Worm (Caenorhabditis elegans) whole organism, L4 larva: ENCODE results near the gene cln-3.3.

Experiments used
- F49E8.2 ChIP-seq: sonication (generic microtip); optimal IDR thresholded peaks from 2 replicates; lab custom pipeline; 2016; ENCODE audit warnings: missing compliant biosample characterization, mild to moderate bottlenecking, missing genetic modification characterization, borderline replicate concordance
- T26A8.4 ChIP-seq: fragments of 200-800 bp; sonication (Bioruptor generic); IDR thresholded peaks from 2 replicates; pipeline ENCODE4 v1.3.6; 2022; ENCODE audit warnings: missing genetic modification characterization, missing compliant biosample characterization
- aha-1 ChIP-seq: fragments of 150-350 bp; peaks from one replicate; lab custom pipeline; 2014; ENCODE audit warnings: missing biosample characterization, missing genetic modification characterization
- ceh-20 ChIP-seq: fragments of 200-800 bp; sonication (Bioruptor generic); IDR thresholded peaks from 2 replicates; pipeline ENCODE4 v1.3.6; 2022; ENCODE audit warnings: missing genetic modification reagents, missing genetic modification characterization, missing compliant biosample characterization
- ceh-62 ChIP-seq: sonication (generic microtip); optimal IDR thresholded peaks from 2 replicates; lab custom pipeline; 2017; ENCODE audit warnings: missing biosample characterization, missing genetic modification characterization
- ceh-82 ChIP-seq: sonication (generic microtip); optimal IDR thresholded peaks from 2 replicates; lab custom pipeline; 2017; ENCODE audit warnings: missing biosample characterization, missing genetic modification characterization
- ces-1 ChIP-seq: fragments of 150-350 bp; sonication (generic microtip); optimal IDR thresholded peaks from 4 replicates; lab custom pipeline; 2014; ENCODE audit warnings: missing biosample characterization, missing genetic modification reagents, missing genetic modification characterization
- cey-2 ChIP-seq: sonication (generic microtip); optimal IDR thresholded peaks from 3 replicates; lab custom pipeline; 2017; ENCODE audit warnings: missing genetic modification characterization, mild to moderate bottlenecking, missing compliant biosample characterization, antibody characterized with exemption, borderline replicate concordance; ENCODE audit not compliant: insufficient read depth
- daf-16 ChIP-seq, 3 experiments: sonication (generic microtip); optimal IDR thresholded peaks; 2 replicates each; lab custom pipeline; 2016 to 2017; ENCODE audit warnings: missing genetic modification characterization in 3 of 3, missing genetic modification reagents in 3 of 3, mild to moderate bottlenecking in 2 of 3, missing compliant biosample characterization in 2 of 3, missing biosample characterization in 1 of 3, moderate library complexity in 1 of 3
- dmd-6 ChIP-seq: fragments of 200-800 bp; sonication (Bioruptor generic); IDR thresholded peaks from 2 replicates; pipeline ENCODE4 v1.3.6; 2022; ENCODE audit warnings: missing genetic modification reagents, missing genetic modification characterization, missing compliant biosample characterization
- dmd-9 ChIP-seq: fragments of 200-800 bp; sonication (Bioruptor generic); IDR thresholded peaks from 2 replicates; pipeline ENCODE4 v1.3.6; 2022; ENCODE audit warnings: missing genetic modification reagents, missing genetic modification characterization, missing compliant biosample characterization
- dpl-1 ChIP-seq: fragments of 150-350 bp; optimal IDR thresholded peaks from 2 replicates; lab custom pipeline; 2014; ENCODE audit warnings: missing biosample characterization, missing genetic modification reagents, missing genetic modification characterization
- egl-43 ChIP-seq: fragments of 200-800 bp; sonication (Bioruptor generic); IDR thresholded peaks from 2 replicates; pipeline ENCODE4 v1.3.6; 2022; ENCODE audit warnings: missing genetic modification reagents, missing genetic modification characterization, missing compliant biosample characterization
- hmg-1.1 ChIP-seq: fragments of 200-800 bp; sonication (Bioruptor generic); IDR thresholded peaks from 2 replicates; pipeline ENCODE4 v1.3.6; 2022; ENCODE audit warnings: missing genetic modification reagents, missing genetic modification characterization, missing compliant biosample characterization
- lim-7 ChIP-seq: fragments of 200-800 bp; sonication (Bioruptor generic); IDR thresholded peaks from 2 replicates; pipeline ENCODE4 v1.3.6; 2022; ENCODE audit warnings: missing genetic modification characterization, missing compliant biosample characterization
- lin-1 ChIP-seq: fragments of 200-800 bp; sonication (Bioruptor generic); IDR thresholded peaks from 2 replicates; pipeline ENCODE4 v1.3.6; 2022; ENCODE audit warnings: missing genetic modification reagents, missing genetic modification characterization, missing compliant biosample characterization
- lin-15B ChIP-seq: fragments of 150-350 bp; sonication (generic microtip); optimal IDR thresholded peaks from 3 replicates; lab custom pipeline; 2014; ENCODE audit warnings: missing biosample characterization, missing genetic modification characterization
- lin-38 ChIP-seq: fragments of 200-800 bp; sonication (Bioruptor generic); IDR thresholded peaks from 2 replicates; pipeline ENCODE4 v1.3.6; 2022; ENCODE audit warnings: missing genetic modification reagents, missing genetic modification characterization, missing compliant biosample characterization
- lir-3 ChIP-seq: sonication (generic microtip); optimal IDR thresholded peaks from 2 replicates; lab custom pipeline; 2016; ENCODE audit warnings: mild to moderate bottlenecking, missing genetic modification characterization, missing compliant biosample characterization
- mdl-1 ChIP-seq, 2 experiments: fragments of 150-350 bp in 1 of 2; sonication (generic microtip) in 1 of 2; optimal IDR thresholded peaks; 2 replicates each; lab custom pipeline; 2014 to 2017; ENCODE audit warnings: missing biosample characterization in 2 of 2, missing genetic modification characterization in 2 of 2
- mxl-2 ChIP-seq: fragments of 200-800 bp; sonication (Bioruptor generic); conservative IDR thresholded peaks from 2 replicates; pipeline ENCODE4 v1.3.6; 2022; ENCODE audit warnings: missing genetic modification reagents, missing genetic modification characterization, missing compliant biosample characterization
- mxl-3 ChIP-seq: fragments of 200-800 bp; sonication (Bioruptor generic); optimal IDR thresholded peaks from 2 replicates; lab custom pipeline; 2018; ENCODE audit warnings: mild to moderate bottlenecking, missing genetic modification characterization, missing compliant biosample characterization
- nhr-10 ChIP-seq: fragments of 150-350 bp; optimal IDR thresholded peaks from 2 replicates; lab custom pipeline; 2014; ENCODE audit warnings: missing biosample characterization, missing genetic modification characterization
- nhr-41 ChIP-seq: fragments of 200-800 bp; sonication (Bioruptor generic); IDR thresholded peaks from 2 replicates; pipeline ENCODE4 v1.3.6; 2022; ENCODE audit warnings: missing genetic modification reagents, missing genetic modification characterization, missing compliant biosample characterization
- nhr-6 ChIP-seq: fragments of 150-350 bp; optimal IDR thresholded peaks from 2 replicates; lab custom pipeline; 2014; ENCODE audit warnings: missing biosample characterization, missing genetic modification characterization
- pha-4 ChIP-seq, 2 experiments: fragments of 150-350 bp in 1 of 2; fragments of 200-800 bp in 1 of 2; sonication (Bioruptor generic) in 1 of 2; IDR thresholded peaks in 1 of 2; optimal IDR thresholded peaks in 1 of 2; 2 replicates each; pipeline versions ENCODE4 v1.3.6 to Lab custom; 2014 to 2022; ENCODE audit warnings: missing genetic modification characterization in 2 of 2, missing genetic modification reagents in 2 of 2, missing biosample characterization in 1 of 2, missing compliant biosample characterization in 1 of 2
- php-3 ChIP-seq: fragments of 200-800 bp; sonication (Bioruptor generic); IDR thresholded peaks from 2 replicates; pipeline ENCODE4 v1.3.6; 2022; ENCODE audit warnings: missing genetic modification reagents, missing genetic modification characterization, missing compliant biosample characterization
- pqm-1 ChIP-seq: sonication (generic microtip); optimal IDR thresholded peaks from 2 replicates; lab custom pipeline; 2017; ENCODE audit warnings: missing biosample characterization, missing genetic modification characterization
- skn-1 ChIP-seq: fragments of 150-350 bp; optimal IDR thresholded peaks from 2 replicates; lab custom pipeline; 2014; ENCODE audit warnings: missing biosample characterization, missing genetic modification characterization
- spr-3 ChIP-seq: fragments of 200-800 bp; sonication (Bioruptor generic); optimal IDR thresholded peaks from 2 replicates; lab custom pipeline; 2018; ENCODE audit warnings: mild to moderate bottlenecking, missing genetic modification characterization, missing compliant biosample characterization
- unc-130 ChIP-seq: sonication (generic microtip); optimal IDR thresholded peaks from 2 replicates; lab custom pipeline; 2016; ENCODE audit warnings: missing genetic modification reagents, missing genetic modification characterization, missing compliant biosample characterization
- vab-7 ChIP-seq: fragments of 200-800 bp; sonication (Bioruptor generic); IDR thresholded peaks from 2 replicates; pipeline ENCODE4 v1.3.6; 2022; ENCODE audit warnings: missing genetic modification reagents, missing genetic modification characterization, missing compliant biosample characterization
- zip-11 ChIP-seq: fragments of 200-800 bp; sonication (Bioruptor generic); IDR thresholded peaks from 2 replicates; pipeline ENCODE4 v1.3.6; 2022; ENCODE audit warnings: missing genetic modification characterization, missing compliant biosample characterization
- ztf-11 ChIP-seq: fragments of 150-350 bp; optimal IDR thresholded peaks from 2 replicates; lab custom pipeline; 2014; ENCODE audit warnings: missing biosample characterization, missing genetic modification characterization

Gene cln-3.3

DNA sequence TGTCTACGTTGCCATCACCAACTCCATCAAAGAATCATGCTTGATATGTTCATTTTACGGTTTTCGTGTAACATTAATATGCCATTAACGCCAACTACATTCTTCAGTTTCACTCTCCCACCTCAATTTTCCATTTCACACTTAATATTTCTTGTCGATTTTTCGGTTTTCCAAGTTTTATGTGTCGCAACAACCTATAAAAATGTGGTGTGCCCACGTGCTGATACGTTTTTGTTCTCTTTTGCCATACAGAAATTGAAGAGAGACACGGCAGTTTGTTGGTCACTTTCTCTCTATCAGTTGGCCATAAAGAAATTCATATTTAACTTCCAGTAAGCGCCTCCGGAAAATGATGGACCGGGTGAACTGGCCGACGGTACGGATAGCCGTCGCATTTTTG, at the start of gene cln-3.3:
Gene cln-3.3 (plus strand): TSS at position 334 of the 400 bp plus-strand sequence.
- TF ChIP-seq lin-15B (tag; lab: Kevin White, UChicago) = no peak
- TF ChIP-seq skn-1 (tag; lab: Kevin White, UChicago) = no peak
- no peak for TF ChIP-seq spr-3 (GFP tag; lab: Kevin White, UChicago)
- TF ChIP-seq lin-1 (GFP tag; lab: Robert Waterston, UW) = no peak
- no peak for TF ChIP-seq ces-1 (GFP tag; lab: Kevin White, UChicago)
- no peak for TF ChIP-seq ztf-11 (tag; lab: Kevin White, UChicago)
- no peak for TF ChIP-seq lir-3 (tag; lab: Kevin White, UChicago)
- no peak for TF ChIP-seq lin-38 (GFP tag; lab: Robert Waterston, UW)
- peak; percentile 66 for TF ChIP-seq pqm-1 (tag; lab: Kevin White, UChicago)
- TF ChIP-seq mdl-1 (tag; optimal IDR thresholded peaks at IDR 0.05; lab: Kevin White, UChicago) = peak in 1 of 2 experiments; percentile 42
- no peak for TF ChIP-seq daf-16 (GFP tag; optimal IDR thresholded peaks at IDR 0.05; lab: Kevin White, UChicago)
- peak; percentile 67 for TF ChIP-seq daf-16 (tag; optimal IDR thresholded peaks at IDR 0.05; lab: Kevin White, UChicago)
- no peak for TF ChIP-seq unc-130 (GFP tag; lab: Kevin White, UChicago)
- no peak for TF ChIP-seq nhr-41 (GFP tag; lab: Robert Waterston, UW)
- no peak for TF ChIP-seq mxl-2 (GFP tag; lab: Robert Waterston, UW)
- TF ChIP-seq php-3 = peak; percentile 93
- no peak for TF ChIP-seq lim-7 (GFP tag; lab: Robert Waterston, UW)
- no peak for TF ChIP-seq ceh-82 (tag; lab: Kevin White, UChicago)
- TF ChIP-seq mxl-3 = peak; percentile 58
- TF ChIP-seq T26A8.4 = no peak

DNA sequence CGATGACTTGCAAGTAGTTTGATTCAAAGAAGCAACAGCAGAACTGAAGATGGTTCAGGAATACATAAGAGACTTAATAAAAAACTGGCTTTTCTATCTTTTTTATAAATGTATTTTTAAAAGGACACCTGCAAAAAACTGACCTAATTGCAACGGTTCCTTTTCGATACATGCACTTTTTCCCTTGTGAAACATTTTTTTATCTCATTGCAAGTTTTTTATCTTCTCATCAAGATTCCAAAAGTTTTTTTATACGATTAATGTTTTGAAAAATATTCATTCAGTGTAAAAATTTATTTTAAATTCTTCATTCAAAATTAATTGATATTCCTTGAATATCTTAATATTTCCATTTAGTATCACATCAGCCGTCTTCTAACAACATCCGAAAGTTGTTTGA, 47.3 kb upstream of the cln-3.3 start, which contains the start of gene oac-29:
Gene oac-29 (minus strand): TSS at position 101 of the 400 bp plus-strand sequence.
- TF ChIP-seq zip-11 (GFP tag; lab: Robert Waterston, UW) (no peak), aha-1 (tag; lab: Kevin White, UChicago) (peak; percentile 33)

DNA sequence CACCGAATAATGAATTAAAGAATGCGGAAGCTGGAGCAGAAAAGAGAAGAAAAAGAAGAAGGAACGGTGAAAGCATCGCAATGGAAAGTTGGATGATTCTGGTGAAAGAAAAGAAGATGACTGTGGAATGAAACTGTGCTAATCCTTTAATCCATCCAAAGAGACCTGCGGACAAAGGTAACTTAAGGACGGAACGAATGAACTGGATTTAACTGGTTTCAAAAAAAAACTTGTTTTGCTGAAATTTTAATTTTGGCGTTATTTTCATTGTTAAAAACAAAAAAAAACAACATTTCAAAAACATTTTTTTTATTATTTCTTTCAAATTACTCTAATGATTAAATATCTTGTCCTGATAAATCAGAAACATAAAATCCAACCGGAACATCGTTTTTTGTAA, 45.9 kb upstream of the cln-3.3 start, which contains the start of gene grl-12:
Gene grl-12 (minus strand): TSS at position 101 of the 400 bp plus-strand sequence.
- no peak for TF ChIP-seq zip-11 (GFP tag; lab: Robert Waterston, UW)
- TF ChIP-seq ceh-62 = no peak
- TF ChIP-seq ztf-11 (tag; lab: Kevin White, UChicago) = no peak
- TF ChIP-seq nhr-6 = no peak
- TF ChIP-seq ceh-20 = no peak

ce11 chrV:8637666-8638271, 45.1 kb upstream of the cln-3.3 start, which contains the start of the genes F28A12.10 and acd-4:
F28A12.10 (minus strand) TSS chrV:8637766.
acd-4 (plus strand) TSS chrV:8638221.
- no peak for TF ChIP-seq egl-43
- TF ChIP-seq cey-2 (tag; lab: Kevin White, UChicago) = no peak
- TF ChIP-seq dmd-9 = no peak
- no peak for TF ChIP-seq vab-7 (GFP tag; lab: Robert Waterston, UW)
- no peak for TF ChIP-seq hmg-1.1 (GFP tag; lab: Robert Waterston, UW)
- no peak for TF ChIP-seq dpl-1 (GFP tag; lab: Kevin White, UChicago)
- TF ChIP-seq lin-1 (GFP tag; lab: Robert Waterston, UW) = no peak
- TF ChIP-seq nhr-6 = no peak
- TF ChIP-seq F49E8.2 = no peak
- TF ChIP-seq dmd-6 (GFP tag; lab: Robert Waterston, UW) = no peak
- no peak for TF ChIP-seq pha-4 (GFP tag; IDR thresholded peaks at IDR 0.05; lab: Robert Waterston, UW)
- TF ChIP-seq pha-4 (tag; optimal IDR thresholded peaks at IDR 0.05; lab: Kevin White, UChicago) = no peak
- no peak for TF ChIP-seq aha-1 (tag; lab: Kevin White, UChicago)
- no peak for TF ChIP-seq mxl-3
- TF ChIP-seq nhr-10 (tag; lab: Kevin White, UChicago) = no peak
- TF ChIP-seq, all 104 proteins: peak for 0
